Worm (Caenorhabditis elegans): Measurements from ENCODE around the gene hum-6.

DNA sequence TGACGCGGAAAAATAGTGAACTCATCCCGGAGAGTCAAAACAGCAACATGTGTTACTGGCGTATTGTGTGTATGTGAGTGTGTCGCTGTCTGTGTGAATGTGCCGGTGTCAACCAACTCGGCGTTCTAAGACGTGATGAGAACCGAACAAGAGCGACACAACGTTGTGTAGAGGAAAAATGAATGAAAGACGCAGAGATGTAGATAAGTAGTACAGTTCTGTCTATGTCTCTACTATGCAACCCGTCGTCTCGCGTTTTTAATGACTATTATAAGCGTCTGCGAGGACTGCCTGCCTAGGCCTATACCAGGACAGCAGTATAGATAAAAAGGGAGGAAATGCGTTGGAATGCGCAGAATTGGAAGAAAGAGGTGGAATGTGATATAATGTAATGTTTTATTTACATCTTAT is 14.9 kb upstream of the hum-6 start:
- TF ChIP-seq nhr-6 (tag; optimal IDR thresholded peaks at IDR 0.05) (no peak), F13H6.1 (tag; optimal IDR thresholded peaks at IDR 0.05) (peak; percentile 50), mab-5 (tag; optimal IDR thresholded peaks at IDR 0.05) (no peak), lin-13 (GFP tag; optimal IDR thresholded peaks at IDR 0.05) (no peak), nhr-25 (tag; optimal IDR thresholded peaks at IDR 0.05) (peak; percentile 7), unc-39 (tag; optimal IDR thresholded peaks at IDR 0.05) (no peak), nhr-12 (tag; optimal IDR thresholded peaks at IDR 0.05) (no peak), mdl-1 (tag; optimal IDR thresholded peaks at IDR 0.05) (no peak), alr-1 (tag; optimal IDR thresholded peaks at IDR 0.05) (no peak), fos-1 (tag; optimal IDR thresholded peaks at IDR 0.05) (peak; percentile 74), dmd-4 (tag; optimal IDR thresholded peaks at IDR 0.05) (no peak)

Measured in whole organism, L2 larva.